Worm (Caenorhabditis elegans): ENCODE measurements around the gene W06H8.2.

Gene W06H8.2

DNA sequence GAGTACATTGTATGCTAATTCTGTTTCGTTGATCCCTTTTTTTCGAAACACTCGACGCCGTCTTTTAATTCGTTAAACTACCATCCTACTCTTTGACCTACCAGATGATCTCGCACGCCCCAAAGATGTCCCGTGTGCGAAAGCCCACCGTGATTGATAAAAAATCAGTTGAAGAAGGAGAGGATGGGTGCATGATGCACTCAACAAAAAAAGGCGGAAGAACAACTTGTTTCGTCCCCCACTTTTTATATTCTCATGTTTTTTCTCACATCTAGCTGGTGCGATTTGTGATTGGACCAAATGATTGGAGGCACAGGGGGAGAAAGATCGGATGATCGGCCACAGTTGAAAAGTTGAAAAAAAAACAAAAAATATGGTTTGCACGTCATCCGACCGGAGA, 31.8 kb downstream of the W06H8.2 start (continued):
- TF ChIP-seq C16A3.4 (tag; optimal IDR thresholded peaks at IDR 0.05): peak; percentile 11
- no peak for TF ChIP-seq nhr-11 (tag; optimal IDR thresholded peaks at IDR 0.05)
- TF ChIP-seq nhr-12 (tag; optimal IDR thresholded peaks at IDR 0.05): no peak
- TF ChIP-seq xbp-1 (tag; optimal IDR thresholded peaks at IDR 0.05): no peak
- no peak for TF ChIP-seq pqm-1 (tag; optimal IDR thresholded peaks at IDR 0.05)
- TF ChIP-seq unc-62 (GFP tag; optimal IDR thresholded peaks at IDR 0.05): no peak
- peak; percentile 53 for TF ChIP-seq nhr-71 (tag; optimal IDR thresholded peaks at IDR 0.05)
- TF ChIP-seq lin-35 (GFP tag; optimal IDR thresholded peaks at IDR 0.05): peak in 1 of 2 experiments; percentile 20
- TF ChIP-seq elt-3 (tag; optimal IDR thresholded peaks at IDR 0.05): peak in 4 of 6 experiments; percentile 40 to 79 (median 62)
- TF ChIP-seq jun-1 (tag; optimal IDR thresholded peaks at IDR 0.05): no peak
- TF ChIP-seq fos-1 (tag; optimal IDR thresholded peaks at IDR 0.05): no peak
- peak; percentile 3 for TF ChIP-seq nhr-47 (tag; optimal IDR thresholded peaks at IDR 0.05)
- TF ChIP-seq nhr-85 (tag): peak; percentile 91
- TF ChIP-seq ceh-8 (GFP tag; optimal IDR thresholded peaks at IDR 0.05): no peak

ce11 chrV:6239855-6240254, 33.3 kb downstream of the W06H8.2 start:
- TF ChIP-seq nhr-47 (tag; optimal IDR thresholded peaks at IDR 0.05) (peak; percentile 53), mep-1 (tag; optimal IDR thresholded peaks at IDR 0.05) (peak; percentile 19), nhr-85 (tag) (peak; percentile 97), grh-1 (GFP tag; IDR thresholded peaks at IDR 0.05) (peak; percentile 55), lin-35 (GFP tag; optimal IDR thresholded peaks at IDR 0.05) (peak in 1 of 2 experiments; percentile 52), efl-1 (optimal IDR thresholded peaks at IDR 0.05) (peak in 1 of 2 experiments; percentile 0), efl-1 (GFP tag; optimal IDR thresholded peaks at IDR 0.05 in 1 of 2) (peak in 1 of 2 experiments; percentile 93), fkh-10 (GFP tag; optimal IDR thresholded peaks at IDR 0.05) (peak; percentile 13), lin-14 (GFP tag; optimal IDR thresholded peaks at IDR 0.05) (peak; percentile 75), blmp-1 (tag; optimal IDR thresholded peaks at IDR 0.05) (peak; percentile 95), nhr-90 (tag; optimal IDR thresholded peaks at IDR 0.05; ENCODE audit: poor library complexity) (peak; percentile 34), tbx-2 (tag; optimal IDR thresholded peaks at IDR 0.05) (peak; percentile 38), xbp-1 (tag; optimal IDR thresholded peaks at IDR 0.05) (peak; percentile 11), tlp-1 (tag; optimal IDR thresholded peaks at IDR 0.05) (no peak), jun-1 (tag; optimal IDR thresholded peaks at IDR 0.05) (peak; percentile 45), fkh-8 (tag; optimal IDR thresholded peaks at IDR 0.05) (peak; percentile 17), dsc-1 (tag; optimal IDR thresholded peaks at IDR 0.05) (peak; percentile 43), nhr-19 (GFP tag; conservative IDR thresholded peaks at IDR 0.05) (peak; percentile 33), lsy-2 (tag; optimal IDR thresholded peaks at IDR 0.05) (peak in 1 of 2 experiments; percentile 46), irx-1 (tag; optimal IDR thresholded peaks at IDR 0.05) (no peak), unc-86 (tag; optimal IDR thresholded peaks at IDR 0.05) (no peak), snu-23 (GFP tag; optimal IDR thresholded peaks at IDR 0.05) (peak; percentile 55), nhr-20 (tag; optimal IDR thresholded peaks at IDR 0.05) (peak; percentile 84), nhr-71 (tag; optimal IDR thresholded peaks at IDR 0.05) (peak; percentile 75), pax-3 (tag; optimal IDR thresholded peaks at IDR 0.05) (peak; percentile 40), mef-2 (tag; optimal IDR thresholded peaks at IDR 0.05) (no peak), mdl-1 (tag; optimal IDR thresholded peaks at IDR 0.05) (peak in 1 of 2 experiments; percentile 54), hpl-2 (GFP tag; optimal IDR thresholded peaks at IDR 0.05) (no peak), elt-3 (tag; optimal IDR thresholded peaks at IDR 0.05) (peak; percentile 12 to 93 (median 72)), lin-15B (tag; optimal IDR thresholded peaks at IDR 0.05) (no peak), C04F5.9 (tag; optimal IDR thresholded peaks at IDR 0.05) (no peak), sup-37 (GFP tag; optimal IDR thresholded peaks at IDR 0.05) (no peak)

- no peak for TF ChIP-seq nhr-28 (tag; optimal IDR thresholded peaks at IDR 0.05)
- TF ChIP-seq lir-3 (tag; optimal IDR thresholded peaks at IDR 0.05; ENCODE audit: poor library complexity): peak; percentile 5
- no peak for TF ChIP-seq fkh-8 (tag; optimal IDR thresholded peaks at IDR 0.05)
- no peak for TF ChIP-seq fos-1 (tag; optimal IDR thresholded peaks at IDR 0.05)
- peak; percentile 91 for TF ChIP-seq nhr-85 (tag)
- no peak for TF ChIP-seq zag-1 (tag; optimal IDR thresholded peaks at IDR 0.05)
- TF ChIP-seq snu-23 (GFP tag; optimal IDR thresholded peaks at IDR 0.05): peak; percentile 69
- peak; percentile 45 for TF ChIP-seq nhr-19 (GFP tag; conservative IDR thresholded peaks at IDR 0.05)
- no peak for TF ChIP-seq ceh-82 (tag; optimal IDR thresholded peaks at IDR 0.05)
- TF ChIP-seq zip-4 (GFP tag; optimal IDR thresholded peaks at IDR 0.05): no peak
- no peak for TF ChIP-seq skn-1 (tag; optimal IDR thresholded peaks at IDR 0.05)
- TF ChIP-seq ces-1 (GFP tag; optimal IDR thresholded peaks at IDR 0.05): no peak
- no peak for TF ChIP-seq ztf-4 (tag; optimal IDR thresholded peaks at IDR 0.05)
- no peak for TF ChIP-seq ztf-11 (tag; optimal IDR thresholded peaks at IDR 0.05)
- TF ChIP-seq aha-1 (tag; optimal IDR thresholded peaks at IDR 0.05): no peak
- peak; percentile 55 for TF ChIP-seq nhr-90 (tag; optimal IDR thresholded peaks at IDR 0.05; ENCODE audit: poor library complexity)
- TF ChIP-seq nhr-12 (tag; optimal IDR thresholded peaks at IDR 0.05): no peak
- TF ChIP-seq irx-1 (tag; optimal IDR thresholded peaks at IDR 0.05): no peak
- peak; percentile 67 for TF ChIP-seq nhr-71 (tag; optimal IDR thresholded peaks at IDR 0.05)
- no peak for TF ChIP-seq efl-3 (GFP tag; optimal IDR thresholded peaks at IDR 0.05)
Measured at ce11 chrV:6240735-6241134, 34.2 kb downstream of the W06H8.2 start.
